Fruit fly (Drosophila melanogaster) whole organism, embryonic: ENCODE data around the gene MYPT-75D.

Experiments
- ATbp ChIP-seq: fragments of 200-800 bp; sonication (Bioruptor generic); optimal IDR thresholded peaks from 2 replicates; lab custom pipeline; 2017; ENCODE audit warnings: missing biosample characterization, mild to moderate bottlenecking, missing genetic modification characterization, missing genetic modification reagents
- Awh ChIP-seq: fragments of 200-800 bp; sonication (Bioruptor generic); IDR thresholded peaks from 2 replicates; pipeline ENCODE4, ENCODE4 v1.3.6; 2022; ENCODE audit warnings: missing biosample characterization, missing genetic modification characterization
- CG10274 ChIP-seq: fragments of 200-800 bp; sonication (Bioruptor generic); optimal IDR thresholded peaks from 3 replicates; lab custom pipeline; 2017; ENCODE audit warnings: missing biosample characterization, mild to moderate bottlenecking, missing genetic modification characterization
- CG10431 ChIP-seq: fragments of 200-800 bp; sonication (Bioruptor generic); optimal IDR thresholded peaks from 3 replicates; lab custom pipeline; 2018; ENCODE audit warnings: missing biosample characterization, mild to moderate bottlenecking, missing genetic modification characterization
- CG10462 ChIP-seq: fragments of 200-800 bp; sonication (Bioruptor generic); optimal IDR thresholded peaks from 2 replicates; lab custom pipeline; 2016; ENCODE audit warnings: missing biosample characterization, missing genetic modification characterization
- CG10654 ChIP-seq: fragments of 200-800 bp; sonication (Bioruptor generic); optimal IDR thresholded peaks from 2 replicates; lab custom pipeline; 2016; ENCODE audit warnings: missing biosample characterization, missing genetic modification characterization
- CG10959 ChIP-seq: fragments of 200-800 bp; sonication (Bioruptor generic); IDR thresholded peaks from 2 replicates; pipeline ENCODE4 v1.3.6; 2022; ENCODE audit warnings: missing biosample characterization, missing genetic modification characterization
- CG11085 ChIP-seq: fragments of 200-800 bp; sonication (Bioruptor generic); IDR thresholded peaks from 2 replicates; pipeline ENCODE4 v1.3.6; 2022; ENCODE audit warnings: missing biosample characterization, missing genetic modification characterization
- CG11560 ChIP-seq: fragments of 200-800 bp; sonication (Bioruptor generic); IDR thresholded peaks from 3 replicates; pipeline ENCODE4 v1.3.6; 2022; ENCODE audit warnings: missing biosample characterization, missing genetic modification characterization
- CG13123 ChIP-seq: fragments of 200-800 bp; sonication (Bioruptor generic); optimal IDR thresholded peaks from 2 replicates; lab custom pipeline; 2016; ENCODE audit warnings: missing biosample characterization, missing genetic modification characterization
- CG13775 ChIP-seq: fragments of 200-800 bp; sonication (Bioruptor generic); optimal IDR thresholded peaks from 3 replicates; lab custom pipeline; 2017; ENCODE audit warnings: missing biosample characterization, mild to moderate bottlenecking, missing genetic modification characterization
- CG14860 ChIP-seq: fragments of 200-800 bp; sonication (Bioruptor generic); IDR thresholded peaks from 3 replicates; pipeline ENCODE4 v1.3.6; 2022; ENCODE audit warnings: missing biosample characterization, missing genetic modification characterization; ENCODE audit not compliant: partially characterized antibody
- CG18262 ChIP-seq: fragments of 200-800 bp; optimal IDR thresholded peaks from 3 replicates; lab custom pipeline; 2019; ENCODE audit warnings: missing biosample characterization, mild to moderate bottlenecking, missing genetic modification characterization, moderate library complexity
- CG3163 ChIP-seq: fragments of 200-800 bp; sonication (Bioruptor generic); optimal IDR thresholded peaks from 3 replicates; lab custom pipeline; 2016; ENCODE audit warnings: missing biosample characterization, missing genetic modification characterization
- CG32532 ChIP-seq: fragments of 200-800 bp; sonication (Bioruptor generic); IDR thresholded peaks from 2 replicates; pipeline ENCODE4 v1.3.6; 2022; ENCODE audit warnings: missing biosample characterization, missing genetic modification characterization
- CG43689 ChIP-seq: fragments of 200-800 bp; sonication (Bioruptor generic); IDR thresholded peaks from 2 replicates; pipeline ENCODE4 v1.3.6; 2022; ENCODE audit warnings: missing biosample characterization, missing genetic modification characterization
- CG4820 ChIP-seq: fragments of 200-800 bp; sonication (Bioruptor generic); optimal IDR thresholded peaks from 3 replicates; lab custom pipeline; 2016; ENCODE audit warnings: missing biosample characterization, missing genetic modification characterization
- CG6175 ChIP-seq: fragments of 200-800 bp; sonication (Bioruptor generic); IDR thresholded peaks from 3 replicates; pipeline ENCODE4 v1.3.6; 2022; ENCODE audit warnings: missing biosample characterization, missing genetic modification characterization
- CG7786 ChIP-seq: fragments of 200-800 bp; sonication (Bioruptor generic); optimal IDR thresholded peaks from 2 replicates; lab custom pipeline; 2016; ENCODE audit warnings: missing biosample characterization, missing genetic modification characterization
- CG9727 ChIP-seq: fragments of 200-800 bp; sonication (Bioruptor generic); optimal IDR thresholded peaks from 3 replicates; lab custom pipeline; 2017; ENCODE audit warnings: missing biosample characterization, mild to moderate bottlenecking, missing genetic modification characterization
- Dp ChIP-seq: fragments of 200-800 bp; sonication (Bioruptor generic); optimal IDR thresholded peaks from 2 replicates; lab custom pipeline; 2018; ENCODE audit warnings: missing biosample characterization, mild to moderate bottlenecking, missing genetic modification characterization, moderate library complexity
- Elba2 ChIP-seq: fragments of 200-800 bp; sonication (Bioruptor generic); optimal IDR thresholded peaks from 3 replicates; lab custom pipeline; 2016; ENCODE audit warnings: missing biosample characterization, missing genetic modification characterization
- Fer3 ChIP-seq: fragments of 200-800 bp; sonication (Bioruptor generic); optimal IDR thresholded peaks from 2 replicates; lab custom pipeline; 2018; ENCODE audit warnings: missing biosample characterization, mild to moderate bottlenecking, missing genetic modification characterization, moderate library complexity
- HLHmδ ChIP-seq: fragments of 200-800 bp; sonication (Bioruptor generic); optimal IDR thresholded peaks from 2 replicates; lab custom pipeline; 2018; ENCODE audit warnings: missing biosample characterization, mild to moderate bottlenecking, missing genetic modification characterization, moderate library complexity
- Hand ChIP-seq: fragments of 200-800 bp; sonication (Bioruptor generic); optimal IDR thresholded peaks from 2 replicates; lab custom pipeline; 2017; ENCODE audit warnings: mild to moderate bottlenecking, missing biosample characterization, missing genetic modification reagents, missing genetic modification characterization
- Jarid2 ChIP-seq: fragments of 200-800 bp; sonication (Bioruptor generic); optimal IDR thresholded peaks from 3 replicates; lab custom pipeline; 2017; ENCODE audit warnings: mild to moderate bottlenecking, missing biosample characterization, missing genetic modification reagents, missing genetic modification characterization
- MESR4 ChIP-seq: fragments of 200-800 bp; sonication (Bioruptor generic); optimal IDR thresholded peaks from 2 replicates; lab custom pipeline; 2018; ENCODE audit warnings: missing biosample characterization, mild to moderate bottlenecking, missing genetic modification characterization, moderate library complexity
- NfI ChIP-seq: fragments of 200-800 bp; sonication (Bioruptor generic); optimal IDR thresholded peaks from 3 replicates; lab custom pipeline; 2018; ENCODE audit warnings: missing biosample characterization, mild to moderate bottlenecking, missing genetic modification characterization, moderate library complexity
- Optix ChIP-seq: fragments of 200-800 bp; sonication (Bioruptor generic); IDR thresholded peaks from 3 replicates; pipeline ENCODE4 v1.3.6; 2022; ENCODE audit warnings: missing biosample characterization, missing genetic modification characterization
- PHDP ChIP-seq: fragments of 200-800 bp; sonication (Bioruptor generic); optimal IDR thresholded peaks from 3 replicates; lab custom pipeline; 2018; ENCODE audit warnings: missing biosample characterization, mild to moderate bottlenecking, missing genetic modification characterization, moderate library complexity
- Rx ChIP-seq: fragments of 200-800 bp; sonication (Bioruptor generic); IDR thresholded peaks from 2 replicates; pipeline ENCODE4 v1.3.6; 2022; ENCODE audit warnings: missing biosample characterization, missing genetic modification characterization
- Six4 ChIP-seq: fragments of 200-800 bp; sonication (Bioruptor generic); optimal IDR thresholded peaks from 2 replicates; lab custom pipeline; 2016; ENCODE audit warnings: missing biosample characterization, missing genetic modification characterization
- Spps ChIP-seq: fragments of 200-800 bp; sonication (Bioruptor generic); optimal IDR thresholded peaks from 2 replicates; lab custom pipeline; 2018; ENCODE audit warnings: missing biosample characterization, mild to moderate bottlenecking, missing genetic modification characterization
- crp ChIP-seq, 2 experiments: fragments of 200-800 bp; sonication (Bioruptor generic); optimal IDR thresholded peaks; 2 replicates in 1 of 2; 3 replicates in 1 of 2; lab custom pipeline; 2017; ENCODE audit warnings: missing biosample characterization in 2 of 2, missing genetic modification characterization in 2 of 2, mild to moderate bottlenecking in 1 of 2, moderate library complexity in 1 of 2
- dan ChIP-seq: fragments of 200-800 bp; sonication (Bioruptor generic); IDR thresholded peaks from 2 replicates; pipeline ENCODE4 v1.3.6; 2022; ENCODE audit warnings: missing biosample characterization, missing genetic modification characterization
- dysf ChIP-seq: fragments of 200-800 bp; sonication (Bioruptor generic); IDR thresholded peaks from 3 replicates; pipeline ENCODE4 v1.3.6; 2022; ENCODE audit warnings: missing biosample characterization, missing genetic modification characterization
- ems ChIP-seq: fragments of 200-800 bp; sonication (Bioruptor generic); optimal IDR thresholded peaks from 3 replicates; lab custom pipeline; 2016; ENCODE audit warnings: missing biosample characterization, missing genetic modification characterization
- esg ChIP-seq: fragments of 200-800 bp; sonication (Bioruptor generic); conservative IDR thresholded peaks from 2 replicates; pipeline ENCODE4 v1.3.6; 2022; ENCODE audit warnings: missing biosample characterization, missing genetic modification characterization
- gce ChIP-seq: fragments of 200-800 bp; sonication (Bioruptor generic); IDR thresholded peaks from 3 replicates; pipeline ENCODE4 v1.3.6; 2022; ENCODE audit warnings: missing biosample characterization, missing genetic modification characterization
- gfzf ChIP-seq: fragments of 200-800 bp; sonication (Bioruptor generic); optimal IDR thresholded peaks from 2 replicates; lab custom pipeline; 2016; ENCODE audit warnings: missing biosample characterization, mild to moderate bottlenecking, missing genetic modification characterization, moderate library complexity
- gsb ChIP-seq: fragments of 200-800 bp; sonication (Bioruptor generic); IDR thresholded peaks from 2 replicates; pipeline ENCODE4 v1.3.6; 2022; ENCODE audit warnings: missing biosample characterization, missing genetic modification characterization
- her ChIP-seq: fragments of 200-800 bp; sonication (Bioruptor generic); optimal IDR thresholded peaks from 2 replicates; lab custom pipeline; 2016; ENCODE audit warnings: missing biosample characterization, missing genetic modification characterization
- kay ChIP-seq: fragments of 200-800 bp; sonication (Bioruptor generic); optimal IDR thresholded peaks from 2 replicates; lab custom pipeline; 2016; ENCODE audit warnings: missing biosample characterization, missing genetic modification characterization
- pan ChIP-seq, 4 experiments: fragments of >200 bp in 3 of 4; fragments of 200-800 bp in 1 of 4; sonication (Bioruptor generic) in 1 of 4; optimal IDR thresholded peaks in 3 of 4; IDR thresholded peaks in 1 of 4; 2 replicates each; pipeline versions ENCODE4 v1.3.6 to Lab custom; 2017 to 2022; ENCODE audit warnings: missing biosample characterization in 2 of 4, missing genetic modification characterization in 2 of 4, mixed read lengths in 1 of 4
- sens ChIP-seq: fragments of 200-800 bp; sonication (Bioruptor generic); peaks from one replicate; lab custom pipeline; 2016; ENCODE audit warnings: missing biosample characterization, missing genetic modification characterization
- stc ChIP-seq: fragments of 200-800 bp; sonication (Bioruptor generic); IDR thresholded peaks from 2 replicates; pipeline ENCODE4 v1.3.6; 2022; ENCODE audit warnings: missing biosample characterization, missing genetic modification characterization
- sug ChIP-seq: fragments of 200-800 bp; optimal IDR thresholded peaks from 2 replicates; lab custom pipeline; 2019; ENCODE audit warnings: missing biosample characterization, mild to moderate bottlenecking, missing genetic modification characterization, moderate library complexity
- tna ChIP-seq: fragments of 200-800 bp; sonication (Bioruptor generic); IDR thresholded peaks from 2 replicates; pipeline ENCODE4 v1.3.6; 2022; ENCODE audit warnings: missing biosample characterization, missing genetic modification characterization; ENCODE audit not compliant: partially characterized antibody
- tx ChIP-seq: fragments of 200-800 bp; sonication (Bioruptor generic); optimal IDR thresholded peaks from 2 replicates; lab custom pipeline; 2016; ENCODE audit warnings: missing biosample characterization, missing genetic modification characterization
- yki ChIP-seq: fragments of >200 bp; optimal IDR thresholded peaks from 3 replicates; lab custom pipeline; 2018

The MYPT-75D gene

DNA sequence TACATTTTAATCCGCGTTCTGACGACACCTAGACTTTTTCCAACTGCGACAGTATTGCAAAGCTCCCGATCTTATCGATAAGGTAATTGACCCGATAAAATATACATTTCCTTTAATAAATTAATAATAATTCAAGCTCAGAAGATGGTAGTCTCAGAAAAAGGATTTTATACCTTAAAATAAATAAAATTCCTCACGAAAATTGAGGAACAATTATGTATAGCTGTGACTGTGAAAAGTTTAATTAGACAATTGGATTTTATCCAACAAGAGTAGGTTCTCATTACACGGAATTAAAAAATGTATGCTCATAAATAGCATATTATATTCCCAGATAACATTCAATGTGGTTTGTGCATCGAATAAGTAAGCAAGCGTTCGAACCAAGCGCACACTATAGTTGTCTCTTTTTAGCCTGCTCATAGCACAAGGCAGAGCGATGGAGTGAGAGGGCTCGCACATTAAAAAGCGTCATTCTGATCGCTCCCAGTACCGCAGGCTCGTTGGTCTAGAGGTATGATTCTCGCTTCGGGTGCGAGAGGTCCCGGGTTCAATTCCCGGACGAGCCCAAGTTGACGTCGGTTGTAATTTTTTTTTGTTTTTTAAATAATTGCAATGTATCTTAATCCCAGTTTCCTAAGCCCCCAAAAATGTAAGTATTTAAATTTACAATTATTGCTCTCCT lies 7.7 kb upstream of the MYPT-75D start, which contains the start of the genes CG13380 and CG4174 (continued):
- TF ChIP-seq CG10462 (no peak), pan (optimal IDR thresholded peaks at IDR 0.05; lab: Kevin White, UChicago) (no peak), pan (GFP tag; optimal IDR thresholded peaks at IDR 0.05 in 1 of 2, IDR thresholded peaks at IDR 0.05 in 1 of 2) (peak in 1 of 2 experiments; percentile 44), CG7786 (no peak), Dp (GFP tag; lab: Kevin White, UChicago) (peak; percentile 5), gce (GFP tag; lab: Robert Waterston, UW) (no peak), Optix (GFP tag; lab: Robert Waterston, UW) (no peak), kay (no peak), HLHmδ (GFP tag; lab: Kevin White, UChicago) (peak; percentile 0), Rx (GFP tag; lab: Robert Waterston, UW) (no peak), CG32532 (no peak), CG11085 (no peak), CG3163 (no peak), CG10274 (GFP tag; lab: Kevin White, UChicago) (no peak), stc (GFP tag; lab: Robert Waterston, UW) (0 out of 2 replicates have a peak, but pooled peaks have one; percentile 15), dan (GFP tag; lab: Robert Waterston, UW) (no peak), PHDP (tag; lab: Kevin White, UChicago) (no peak), CG10431 (GFP tag; lab: Kevin White, UChicago) (no peak), NfI (GFP tag; lab: Kevin White, UChicago) (no peak), her (GFP tag; lab: Kevin White, UChicago) (peak; percentile 41), CG4820 (GFP tag; lab: Kevin White, UChicago) (no peak), yki (lab: Kevin White, UChicago) (no peak), gfzf (GFP tag; lab: Kevin White, UChicago) (peak; percentile 42), CG18262 (no peak), CG13775 (GFP tag; lab: Kevin White, UChicago) (no peak), Spps (tag; lab: Kevin White, UChicago) (no peak), ems (GFP tag; lab: Kevin White, UChicago) (no peak), CG6175 (GFP tag; lab: Robert Waterston, UW) (no peak), CG9727 (GFP tag; lab: Kevin White, UChicago) (no peak), dysf (GFP tag; lab: Robert Waterston, UW) (0 out of 3 replicates have a peak, but pooled peaks have one; percentile 13), Fer3 (tag; lab: Kevin White, UChicago) (no peak), tna (peak; percentile 92), CG43689 (GFP tag; lab: Robert Waterston, UW) (no peak), Six4 (GFP tag; lab: Kevin White, UChicago) (no peak), Elba2 (GFP tag; lab: Kevin White, UChicago) (peak; percentile 96), CG11560 (tag; lab: Robert Waterston, UW) (no peak), CG13123 (GFP tag; lab: Kevin White, UChicago) (no peak), sens (GFP tag; lab: Kevin White, UChicago) (peak; percentile 81), sug (tag; lab: Kevin White, UChicago) (no peak), gsb (GFP tag; lab: Robert Waterston, UW) (no peak), tx (GFP tag; lab: Kevin White, UChicago) (no peak), Awh (GFP tag; lab: Robert Waterston, UW) (0 out of 2 replicates have a peak, but pooled peaks have one; percentile 15), MESR4 (GFP tag; lab: Kevin White, UChicago) (no peak), crp (GFP tag; optimal IDR thresholded peaks at IDR 0.05; lab: Kevin White, UChicago) (no peak), Hand (GFP tag; lab: Kevin White, UChicago) (no peak), Jarid2 (no peak), CG10654 (no peak), CG14860 (GFP tag; lab: Robert Waterston, UW) (peak; percentile 92), ATbp (GFP tag; lab: Kevin White, UChicago) (no peak), esg (GFP tag; lab: Robert Waterston, UW) (no peak), CG10959 (GFP tag; lab: Robert Waterston, UW) (no peak)
